Fruit fly (Drosophila melanogaster) whole organism, embryonic: ENCODE measurements around the gene Tfb5.
A peak's percentile ranks its signal among the peaks of the same experiment; 100 is the strongest.

Experiments
- Atf6 ChIP-seq: fragments of 200-800 bp; sonication (Bioruptor generic); IDR thresholded peaks from 2 replicates; pipeline ENCODE4 v1.3.6; 2022; ENCODE audit warnings: missing biosample characterization, missing genetic modification characterization
- CG10209 ChIP-seq: fragments of 200-800 bp; sonication (Bioruptor generic); optimal IDR thresholded peaks from 3 replicates; lab custom pipeline; 2017; ENCODE audit warnings: missing biosample characterization, mild to moderate bottlenecking, missing genetic modification characterization, missing genetic modification reagents
- CG10959 ChIP-seq: fragments of 200-800 bp; sonication (Bioruptor generic); IDR thresholded peaks from 2 replicates; pipeline ENCODE4 v1.3.6; 2022; ENCODE audit warnings: missing biosample characterization, missing genetic modification characterization
- CG12236 ChIP-seq: fragments of 200-800 bp; sonication (Bioruptor generic); optimal IDR thresholded peaks from 2 replicates; lab custom pipeline; 2016; ENCODE audit warnings: missing biosample characterization, missing genetic modification characterization
- CG12659 ChIP-seq: fragments of 200-800 bp; sonication (Bioruptor generic); optimal IDR thresholded peaks from 3 replicates; lab custom pipeline; 2017; ENCODE audit warnings: mild to moderate bottlenecking, missing biosample characterization, missing genetic modification reagents, missing genetic modification characterization
- CG12769 ChIP-seq: fragments of 200-800 bp; sonication (Bioruptor generic); optimal IDR thresholded peaks from 2 replicates; lab custom pipeline; 2019; ENCODE audit warnings: missing biosample characterization, mild to moderate bottlenecking, missing genetic modification characterization, moderate library complexity
- CG12942 ChIP-seq: fragments of 200-800 bp; sonication (Bioruptor generic); optimal IDR thresholded peaks from 3 replicates; lab custom pipeline; 2016; ENCODE audit warnings: missing biosample characterization, missing genetic modification characterization
- CG13123 ChIP-seq: fragments of 200-800 bp; sonication (Bioruptor generic); optimal IDR thresholded peaks from 2 replicates; lab custom pipeline; 2016; ENCODE audit warnings: missing biosample characterization, missing genetic modification characterization
- CG14667 ChIP-seq: fragments of 200-800 bp; sonication (Bioruptor generic); IDR thresholded peaks from 2 replicates; pipeline ENCODE4 v1.3.6; 2022; ENCODE audit warnings: missing biosample characterization, missing genetic modification characterization
- CG15011 ChIP-seq: fragments of 200-800 bp; sonication (Bioruptor generic); optimal IDR thresholded peaks from 3 replicates; lab custom pipeline; 2018; ENCODE audit warnings: missing biosample characterization, mild to moderate bottlenecking, missing genetic modification characterization
- CG15514 ChIP-seq: fragments of 200-800 bp; sonication (Bioruptor generic); optimal IDR thresholded peaks from 3 replicates; lab custom pipeline; 2017; ENCODE audit warnings: missing biosample characterization, missing genetic modification characterization, mild to moderate bottlenecking, moderate library complexity, missing genetic modification reagents
- CG17186 ChIP-seq: fragments of 200-800 bp; sonication (Bioruptor generic); optimal IDR thresholded peaks from 3 replicates; lab custom pipeline; 2017; ENCODE audit warnings: missing biosample characterization, missing genetic modification reagents, missing genetic modification characterization
- CG2875 ChIP-seq: fragments of 200-800 bp; sonication (Bioruptor generic); optimal IDR thresholded peaks from 2 replicates; lab custom pipeline; 2017; ENCODE audit warnings: missing biosample characterization, mild to moderate bottlenecking, missing genetic modification characterization, missing genetic modification reagents
- CG30431 ChIP-seq: fragments of 200-800 bp; sonication (Bioruptor generic); optimal IDR thresholded peaks from 2 replicates; lab custom pipeline; 2017; ENCODE audit warnings: missing biosample characterization, missing genetic modification characterization
- CG3163 ChIP-seq: fragments of 200-800 bp; sonication (Bioruptor generic); optimal IDR thresholded peaks from 3 replicates; lab custom pipeline; 2016; ENCODE audit warnings: missing biosample characterization, missing genetic modification characterization
- CG4328 ChIP-seq: fragments of 200-800 bp; sonication (Bioruptor generic); optimal IDR thresholded peaks from 3 replicates; lab custom pipeline; 2017; ENCODE audit warnings: missing biosample characterization, missing genetic modification reagents, missing genetic modification characterization
- CG4424 ChIP-seq: fragments of 200-800 bp; sonication (Bioruptor generic); optimal IDR thresholded peaks from 3 replicates; lab custom pipeline; 2016; ENCODE audit warnings: missing biosample characterization, missing genetic modification characterization
- CG9932 ChIP-seq: fragments of 200-800 bp; sonication (Bioruptor generic); IDR thresholded peaks from 2 replicates; pipeline ENCODE4 v1.3.6; 2022; ENCODE audit warnings: missing biosample characterization, missing genetic modification characterization
- Dll ChIP-seq: fragments of 200-800 bp; sonication (Bioruptor generic); IDR thresholded peaks from 4 replicates; pipeline ENCODE4 v1.3.6; 2022; ENCODE audit warnings: missing biosample characterization, missing genetic modification characterization; ENCODE audit not compliant: partially characterized antibody
- HLHmδ ChIP-seq: fragments of 200-800 bp; sonication (Bioruptor generic); optimal IDR thresholded peaks from 2 replicates; lab custom pipeline; 2018; ENCODE audit warnings: missing biosample characterization, mild to moderate bottlenecking, missing genetic modification characterization, moderate library complexity
- Hmr ChIP-seq: fragments of 200-800 bp; sonication (Bioruptor generic); optimal IDR thresholded peaks from 3 replicates; lab custom pipeline; 2017; ENCODE audit warnings: mild to moderate bottlenecking, missing biosample characterization, missing genetic modification reagents, missing genetic modification characterization
- Jarid2 ChIP-seq: fragments of 200-800 bp; sonication (Bioruptor generic); optimal IDR thresholded peaks from 3 replicates; lab custom pipeline; 2017; ENCODE audit warnings: mild to moderate bottlenecking, missing biosample characterization, missing genetic modification reagents, missing genetic modification characterization
- Opbp ChIP-seq: fragments of 200-800 bp; sonication (Bioruptor generic); IDR thresholded peaks from 3 replicates; pipeline ENCODE4 v1.3.6; 2022; ENCODE audit warnings: missing biosample characterization, missing genetic modification characterization; ENCODE audit not compliant: partially characterized antibody
- Optix ChIP-seq: fragments of 200-800 bp; sonication (Bioruptor generic); IDR thresholded peaks from 3 replicates; pipeline ENCODE4 v1.3.6; 2022; ENCODE audit warnings: missing biosample characterization, missing genetic modification characterization
- Spps ChIP-seq: fragments of 200-800 bp; sonication (Bioruptor generic); optimal IDR thresholded peaks from 2 replicates; lab custom pipeline; 2018; ENCODE audit warnings: missing biosample characterization, mild to moderate bottlenecking, missing genetic modification characterization
- Stat92E ChIP-seq, 3 experiments: fragments of >200 bp in 2 of 3; fragments of 200-800 bp in 1 of 3; sonication (Bioruptor generic) in 1 of 3; optimal IDR thresholded peaks; 2 replicates each; lab custom pipeline; 2017 to 2019; ENCODE audit warnings: missing biosample characterization in 3 of 3, missing genetic modification characterization in 3 of 3, mild to moderate bottlenecking in 1 of 3, moderate library complexity in 1 of 3
- TFAM ChIP-seq: fragments of 200-800 bp; sonication (Bioruptor generic); optimal IDR thresholded peaks from 2 replicates; lab custom pipeline; 2017; ENCODE audit warnings: missing biosample characterization, missing genetic modification characterization, inconsistent platforms
- cg ChIP-seq: fragments of 200-800 bp; sonication (Bioruptor generic); optimal IDR thresholded peaks from 3 replicates; lab custom pipeline; 2019; ENCODE audit warnings: missing biosample characterization, mild to moderate bottlenecking, missing genetic modification characterization, moderate library complexity
- chinmo ChIP-seq: fragments of 200-800 bp; sonication (Bioruptor generic); IDR thresholded peaks from 4 replicates; pipeline ENCODE4 v1.3.6; 2022; ENCODE audit warnings: missing biosample characterization, missing genetic modification characterization; ENCODE audit not compliant: partially characterized antibody
- dati ChIP-seq: fragments of 200-800 bp; sonication (Bioruptor generic); IDR thresholded peaks from 2 replicates; pipeline ENCODE4 v1.3.6; 2022; ENCODE audit warnings: missing biosample characterization, missing genetic modification characterization
- disco-r ChIP-seq: fragments of 200-800 bp; sonication (Bioruptor generic); optimal IDR thresholded peaks from 2 replicates; lab custom pipeline; 2016; ENCODE audit warnings: missing biosample characterization, missing genetic modification characterization
- dysf ChIP-seq: fragments of 200-800 bp; sonication (Bioruptor generic); IDR thresholded peaks from 3 replicates; pipeline ENCODE4 v1.3.6; 2022; ENCODE audit warnings: missing biosample characterization, missing genetic modification characterization
- ems ChIP-seq: fragments of 200-800 bp; sonication (Bioruptor generic); optimal IDR thresholded peaks from 3 replicates; lab custom pipeline; 2016; ENCODE audit warnings: missing biosample characterization, missing genetic modification characterization
- ewg ChIP-seq: fragments of 200-800 bp; sonication (Bioruptor generic); optimal IDR thresholded peaks from 3 replicates; lab custom pipeline; 2017; ENCODE audit warnings: mild to moderate bottlenecking, missing biosample characterization, missing genetic modification reagents, missing genetic modification characterization
- eyg ChIP-seq: fragments of 200-800 bp; sonication (Bioruptor generic); optimal IDR thresholded peaks from 3 replicates; lab custom pipeline; 2016; ENCODE audit warnings: missing biosample characterization, missing genetic modification characterization
- ftz-f1 ChIP-seq: fragments of 200-800 bp; sonication (Bioruptor generic); optimal IDR thresholded peaks from 2 replicates; lab custom pipeline; 2016; ENCODE audit warnings: missing biosample characterization, missing genetic modification characterization
- hth ChIP-seq: fragments of >200 bp; optimal IDR thresholded peaks from 2 replicates; lab custom pipeline; 2017; ENCODE audit warnings: inconsistent platforms
- ken ChIP-seq: fragments of 200-800 bp; sonication (Bioruptor generic); IDR thresholded peaks from 3 replicates; pipeline ENCODE4 v1.3.6; 2022; ENCODE audit warnings: missing biosample characterization, missing genetic modification characterization
- lbe ChIP-seq: fragments of 200-800 bp; sonication (Bioruptor generic); optimal IDR thresholded peaks from 2 replicates; lab custom pipeline; 2016; ENCODE audit warnings: missing biosample characterization, mild to moderate bottlenecking, missing genetic modification characterization
- nerfin-2 ChIP-seq: fragments of 200-800 bp; sonication (Bioruptor generic); IDR thresholded peaks from 2 replicates; pipeline ENCODE4 v1.3.6; 2022; ENCODE audit warnings: missing biosample characterization, missing genetic modification characterization; ENCODE audit not compliant: partially characterized antibody
- nmo ChIP-seq: fragments of 200-800 bp; sonication (Bioruptor generic); optimal IDR thresholded peaks from 2 replicates; lab custom pipeline; 2018; ENCODE audit warnings: missing biosample characterization, mild to moderate bottlenecking, missing genetic modification characterization, moderate library complexity
- pan ChIP-seq, 4 experiments: fragments of >200 bp in 3 of 4; fragments of 200-800 bp in 1 of 4; sonication (Bioruptor generic) in 1 of 4; optimal IDR thresholded peaks in 3 of 4; IDR thresholded peaks in 1 of 4; 2 replicates each; pipeline versions ENCODE4 v1.3.6 to Lab custom; 2017 to 2022; ENCODE audit warnings: missing biosample characterization in 2 of 4, missing genetic modification characterization in 2 of 4, mixed read lengths in 1 of 4
- pb ChIP-seq: fragments of 200-800 bp; sonication (Bioruptor generic); optimal IDR thresholded peaks from 3 replicates; lab custom pipeline; 2016; ENCODE audit warnings: missing biosample characterization, missing genetic modification characterization
- sens ChIP-seq: fragments of 200-800 bp; sonication (Bioruptor generic); peaks from one replicate; lab custom pipeline; 2016; ENCODE audit warnings: missing biosample characterization, missing genetic modification characterization
- slp2 ChIP-seq: fragments of 200-800 bp; sonication (Bioruptor generic); optimal IDR thresholded peaks from 2 replicates; lab custom pipeline; 2016; ENCODE audit warnings: missing biosample characterization, missing genetic modification characterization
- tna ChIP-seq: fragments of 200-800 bp; sonication (Bioruptor generic); IDR thresholded peaks from 2 replicates; pipeline ENCODE4 v1.3.6; 2022; ENCODE audit warnings: missing biosample characterization, missing genetic modification characterization; ENCODE audit not compliant: partially characterized antibody
- tup ChIP-seq: fragments of 200-800 bp; sonication (Bioruptor generic); optimal IDR thresholded peaks from 2 replicates; lab custom pipeline; 2016; ENCODE audit warnings: missing biosample characterization, mild to moderate bottlenecking, missing genetic modification characterization, moderate library complexity
- yki ChIP-seq: fragments of >200 bp; optimal IDR thresholded peaks from 3 replicates; lab custom pipeline; 2018
- z ChIP-seq: fragments of 200-800 bp; sonication (Bioruptor generic); IDR thresholded peaks from 3 replicates; pipeline ENCODE4 v1.3.6; 2022; ENCODE audit warnings: missing biosample characterization, missing genetic modification characterization

Gene Tfb5

DNA sequence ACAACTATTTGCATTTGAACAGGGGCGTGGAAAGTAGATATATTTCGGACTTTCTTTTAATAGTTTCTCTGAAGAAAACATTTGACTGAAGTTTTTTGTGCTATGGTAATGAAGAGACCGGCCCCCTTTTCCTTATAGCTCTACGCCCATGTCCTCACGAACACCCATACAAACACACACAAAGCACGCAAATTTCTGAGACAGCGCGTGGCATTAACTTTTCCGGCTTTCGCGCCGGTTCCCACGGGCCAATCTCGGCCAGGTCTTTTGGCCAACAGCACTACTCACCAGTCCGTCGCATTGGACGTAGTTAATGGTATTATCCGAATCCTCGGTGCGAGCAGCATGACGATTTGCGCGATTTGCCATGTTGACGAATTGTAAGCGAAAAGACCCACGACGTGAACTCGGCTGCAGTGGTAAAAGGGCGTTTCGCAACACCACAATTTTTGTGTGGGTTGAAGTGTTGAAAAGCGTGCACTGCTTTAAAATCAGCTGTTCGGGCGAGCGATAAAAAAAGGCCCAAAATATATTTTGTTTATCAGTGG, 41.8 kb upstream of the Tfb5 start, which contains the start of gene senju (continued):
- TF ChIP-seq tup, result no peak
- TF ChIP-seq dysf (GFP tag; lab: Robert Waterston, UW), result peak; percentile 89
- peak; percentile 83 for TF ChIP-seq CG17186 (GFP tag; lab: Kevin White, UChicago)
- TF ChIP-seq ftz-f1 (GFP tag; lab: Kevin White, UChicago), result peak; percentile 75
- peak; percentile 91 for TF ChIP-seq Hmr (GFP tag; lab: Kevin White, UChicago)
- peak; percentile 77 for TF ChIP-seq CG10209 (GFP tag; lab: Kevin White, UChicago)
- peak; percentile 90 for TF ChIP-seq CG12659 (GFP tag; lab: Kevin White, UChicago)
- TF ChIP-seq Optix (GFP tag; lab: Robert Waterston, UW), result peak; percentile 81
- peak; percentile 83 for TF ChIP-seq CG9932 (GFP tag; lab: Robert Waterston, UW)
- TF ChIP-seq hth (lab: Kevin White, UChicago), result no peak
- peak; percentile 80 for TF ChIP-seq Atf6
- peak; percentile 80 for TF ChIP-seq CG2875 (GFP tag; lab: Kevin White, UChicago)
- TF ChIP-seq yki (lab: Kevin White, UChicago), result no peak
- TF ChIP-seq Spps (tag; lab: Kevin White, UChicago), result peak; percentile 46
- peak; percentile 98 for TF ChIP-seq sens (GFP tag; lab: Kevin White, UChicago)
- peak; percentile 89 for TF ChIP-seq chinmo (GFP tag; lab: Robert Waterston, UW)
- TF ChIP-seq lbe, result peak; percentile 69
- peak; percentile 82 for TF ChIP-seq eyg
- TF ChIP-seq TFAM, result no peak
- peak; percentile 84 for TF ChIP-seq CG12942 (GFP tag; lab: Kevin White, UChicago)
- TF ChIP-seq Dll (GFP tag; lab: Robert Waterston, UW), result peak; percentile 57; the same call in 2 of the 4 replicates
- peak; percentile 93 for TF ChIP-seq cg (GFP tag; lab: Kevin White, UChicago)
- TF ChIP-seq tna (GFP tag; lab: Robert Waterston, UW), result no peak
- TF ChIP-seq Jarid2 (GFP tag; lab: Kevin White, UChicago), result peak; percentile 56
- 0 out of 3 replicates have a peak, but pooled peaks have one; percentile 33 for TF ChIP-seq z (GFP tag; lab: Robert Waterston, UW)
- TF ChIP-seq CG15011 (GFP tag; lab: Kevin White, UChicago), result peak; percentile 39
- peak; percentile 63 for TF ChIP-seq ewg (GFP tag; lab: Kevin White, UChicago)
- peak; percentile 65 for TF ChIP-seq nmo
- TF ChIP-seq dati (GFP tag; lab: Robert Waterston, UW), result peak; percentile 73; the same call in 1 of the 2 replicates
- peak in 1 of 3 experiments; percentile 8 for TF ChIP-seq Stat92E (GFP tag; optimal IDR thresholded peaks at IDR 0.05; lab: Kevin White, UChicago)
- peak; percentile 79 for TF ChIP-seq pb
- peak; percentile 88 for TF ChIP-seq CG15514 (GFP tag; lab: Kevin White, UChicago)
- TF ChIP-seq CG13123 (GFP tag; lab: Kevin White, UChicago), result peak; percentile 81
- TF ChIP-seq ems, result peak; percentile 80
- peak; percentile 90 for TF ChIP-seq CG4424
- TF ChIP-seq CG3163 (GFP tag; lab: Kevin White, UChicago), result peak; percentile 73
- TF ChIP-seq pan (optimal IDR thresholded peaks at IDR 0.05; lab: Kevin White, UChicago), result no peak
- TF ChIP-seq pan (GFP tag; optimal IDR thresholded peaks at IDR 0.05 in 1 of 2, IDR thresholded peaks at IDR 0.05 in 1 of 2), result peak in 1 of 2 experiments; percentile 90
- peak; percentile 83 for TF ChIP-seq CG4328 (GFP tag; lab: Kevin White, UChicago)
- TF ChIP-seq HLHmδ, result peak; percentile 76
- TF ChIP-seq nerfin-2 (GFP tag; lab: Robert Waterston, UW), result no peak
- peak; percentile 82 for TF ChIP-seq CG12769 (tag; lab: Kevin White, UChicago)
- peak; percentile 51 for TF ChIP-seq slp2 (GFP tag; lab: Kevin White, UChicago)
- peak; percentile 64 for TF ChIP-seq disco-r (GFP tag; lab: Kevin White, UChicago)
- TF ChIP-seq CG10959 (GFP tag; lab: Robert Waterston, UW), result peak; percentile 50; the same call in 1 of the 2 replicates
- peak; percentile 81 for TF ChIP-seq ken (GFP tag; lab: Robert Waterston, UW)
- TF ChIP-seq CG12236, result peak; percentile 62
- TF ChIP-seq CG30431 (GFP tag; lab: Kevin White, UChicago), result peak; percentile 72
- TF ChIP-seq CG14667, result peak; percentile 71
- TF ChIP-seq Opbp, result peak; percentile 100
